Fruit fly (Drosophila melanogaster) whole organism, pupa: Measurements from ENCODE around the gene Fad2.

Experiments used
- CG10348 ChIP-seq: fragments of 200-800 bp; sonication (Bioruptor generic); IDR thresholded peaks from 2 replicates; pipeline ENCODE4 v1.3.6; 2022; ENCODE audit warnings: missing biosample characterization, missing genetic modification characterization
- CG13204 ChIP-seq: fragments of 200-800 bp; sonication (Bioruptor generic); optimal IDR thresholded peaks from 2 replicates; lab custom pipeline; 2018; ENCODE audit warnings: missing biosample characterization, mild to moderate bottlenecking, missing genetic modification characterization, moderate library complexity
- CG14655 ChIP-seq: fragments of 200-800 bp; sonication (Bioruptor generic); optimal IDR thresholded peaks from 3 replicates; lab custom pipeline; 2017; ENCODE audit warnings: mild to moderate bottlenecking, missing biosample characterization, missing genetic modification reagents, missing genetic modification characterization
- CG9948 ChIP-seq: fragments of 200-800 bp; sonication (Bioruptor generic); optimal IDR thresholded peaks from 2 replicates; lab custom pipeline; 2018; ENCODE audit warnings: missing biosample characterization, mild to moderate bottlenecking, missing genetic modification characterization, moderate library complexity
- Pif1A ChIP-seq: fragments of 200-800 bp; sonication (Bioruptor generic); optimal IDR thresholded peaks from 3 replicates; lab custom pipeline; 2016; ENCODE audit warnings: missing biosample characterization, missing genetic modification characterization
- Pif1B ChIP-seq: fragments of 200-800 bp; sonication (Bioruptor generic); optimal IDR thresholded peaks from 3 replicates; lab custom pipeline; 2016; ENCODE audit warnings: missing biosample characterization, missing genetic modification characterization
- Snoo ChIP-seq: fragments of 200-800 bp; sonication (Bioruptor generic); optimal IDR thresholded peaks from 3 replicates; lab custom pipeline; 2017; ENCODE audit warnings: missing biosample characterization, mild to moderate bottlenecking, missing genetic modification characterization, inconsistent platforms
- gl ChIP-seq: fragments of 200-800 bp; sonication (Bioruptor generic); optimal IDR thresholded peaks from 2 replicates; lab custom pipeline; 2018; ENCODE audit warnings: missing biosample characterization, mild to moderate bottlenecking, missing genetic modification characterization
- rn ChIP-seq: fragments of 200-800 bp; sonication (Bioruptor generic); IDR thresholded peaks from 2 replicates; pipeline ENCODE4 v1.3.6; 2022; ENCODE audit warnings: missing biosample characterization, missing genetic modification characterization

DNA sequence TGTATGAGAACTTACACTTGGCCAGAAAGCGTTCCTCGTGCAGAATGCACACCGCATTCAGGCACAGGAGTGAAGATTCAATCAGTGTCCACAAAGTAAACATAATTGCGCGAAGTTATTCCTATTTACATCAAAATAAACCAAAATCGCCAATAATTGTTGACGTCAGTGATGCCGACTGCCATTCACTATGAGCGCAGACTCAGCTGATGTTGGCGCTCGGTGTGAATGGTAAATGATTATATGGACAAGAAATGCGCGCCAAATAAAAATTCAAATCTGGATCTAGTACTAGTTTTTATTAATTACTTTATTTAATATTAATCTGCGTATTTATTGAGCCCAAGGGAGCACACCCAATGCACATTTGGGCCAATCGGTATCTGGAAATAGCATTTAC lies 39.1 kb downstream of the Fad2 start, which contains the start of gene CG32069:
- TF ChIP-seq CG13204 (GFP tag; lab: Kevin White, UChicago) (no peak), rn (GFP tag; lab: Robert Waterston, UW) (no peak), gl (tag; lab: Kevin White, UChicago) (no peak), Snoo (tag; lab: Kevin White, UChicago) (no peak), Pif1A (no peak), CG9948 (tag; lab: Kevin White, UChicago) (no peak), CG14655 (no peak), CG10348 (GFP tag; lab: Robert Waterston, UW) (no peak), Pif1B (GFP tag; lab: Kevin White, UChicago) (no peak)
